Worm (Caenorhabditis elegans): Measurements from ENCODE around the gene F35C5.3.

F35C5.3 gene

DNA sequence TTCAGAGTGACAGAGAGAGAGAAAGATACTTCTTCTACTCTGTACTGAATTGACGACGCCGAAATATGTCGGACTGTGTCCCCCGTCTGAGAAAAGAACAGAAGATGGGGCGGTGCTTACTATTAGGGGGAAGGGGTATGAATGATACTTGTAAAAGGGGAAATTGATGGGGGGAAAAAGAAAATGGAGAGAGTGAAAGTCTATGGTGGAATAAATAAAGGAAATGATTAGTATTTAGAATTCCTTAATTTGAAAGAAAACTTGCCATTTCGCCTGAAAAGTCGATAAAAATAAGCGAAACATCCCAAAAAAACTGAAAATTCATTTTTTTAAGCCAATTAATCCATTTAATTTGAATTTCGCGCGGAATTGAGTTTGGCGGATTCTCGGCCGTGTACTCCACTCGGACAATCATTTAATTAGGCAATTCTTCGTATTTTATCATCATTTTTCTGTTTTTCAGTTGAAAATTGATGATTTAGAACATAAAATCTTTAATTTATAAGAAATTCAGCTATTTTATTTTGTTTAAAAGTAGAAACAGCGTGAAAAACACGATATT is 26.0 kb downstream of the F35C5.3 start, which contains the start of gene F35C5.12 (continued):
- TF ChIP-seq dsc-1 (tag; optimal IDR thresholded peaks at IDR 0.05): peak; percentile 82
- TF ChIP-seq snpc-4 (tag; optimal IDR thresholded peaks at IDR 0.05): peak; percentile 17
- TF ChIP-seq xbp-1 (tag; optimal IDR thresholded peaks at IDR 0.05): peak; percentile 59
- no peak for TF ChIP-seq ceh-63 (GFP tag; optimal IDR thresholded peaks at IDR 0.05)
- no peak for TF ChIP-seq mef-2 (tag; optimal IDR thresholded peaks at IDR 0.05)
- no peak for TF ChIP-seq hpl-2 (GFP tag; optimal IDR thresholded peaks at IDR 0.05)
- no peak for TF ChIP-seq aha-1 (tag; optimal IDR thresholded peaks at IDR 0.05)
- TF ChIP-seq nhr-47 (tag; optimal IDR thresholded peaks at IDR 0.05): peak; percentile 65
- peak; percentile 78 for TF ChIP-seq nhr-90 (tag; optimal IDR thresholded peaks at IDR 0.05; ENCODE audit: poor library complexity)
- TF ChIP-seq fkh-10 (GFP tag; optimal IDR thresholded peaks at IDR 0.05): no peak
- TF ChIP-seq ces-1 (GFP tag; optimal IDR thresholded peaks at IDR 0.05): no peak
- no peak for TF ChIP-seq nhr-12 (tag; optimal IDR thresholded peaks at IDR 0.05)
- TF ChIP-seq ceh-82 (tag; optimal IDR thresholded peaks at IDR 0.05): peak in 1 of 3 experiments; percentile 29
- peak; percentile 22 for TF ChIP-seq elt-2 (tag; optimal IDR thresholded peaks at IDR 0.05)
- TF ChIP-seq ztf-11 (tag; optimal IDR thresholded peaks at IDR 0.05): peak in 1 of 2 experiments; percentile 74
- TF ChIP-seq egl-27 (tag; optimal IDR thresholded peaks at IDR 0.05): no peak
- no peak for TF ChIP-seq zip-4 (GFP tag; optimal IDR thresholded peaks at IDR 0.05)
- TF ChIP-seq lin-14 (GFP tag; optimal IDR thresholded peaks at IDR 0.05): no peak
- no peak for TF ChIP-seq lin-39 (tag; optimal IDR thresholded peaks at IDR 0.05)
- peak; percentile 58 for TF ChIP-seq nhr-20 (tag; optimal IDR thresholded peaks at IDR 0.05)
- TF ChIP-seq fkh-4 (tag; optimal IDR thresholded peaks at IDR 0.05; ENCODE audit: borderline replicate concordance): peak; percentile 74
- TF ChIP-seq lir-3 (tag; optimal IDR thresholded peaks at IDR 0.05; ENCODE audit: poor library complexity): peak; percentile 79
- TF ChIP-seq vab-15 (tag; optimal IDR thresholded peaks at IDR 0.05): no peak
- no peak for TF ChIP-seq nhr-76 (tag; optimal IDR thresholded peaks at IDR 0.05)
- TF ChIP-seq unc-30 (tag; optimal IDR thresholded peaks at IDR 0.05): no peak
- no peak for TF ChIP-seq unc-130 (tag; optimal IDR thresholded peaks at IDR 0.05)
- no peak for TF ChIP-seq efl-3 (GFP tag; optimal IDR thresholded peaks at IDR 0.05)
- TF ChIP-seq fos-1 (tag; optimal IDR thresholded peaks at IDR 0.05): no peak
- TF ChIP-seq nhr-237 (tag; optimal IDR thresholded peaks at IDR 0.05): no peak
- no peak for TF ChIP-seq nhr-84 (tag; optimal IDR thresholded peaks at IDR 0.05)
- no peak for TF ChIP-seq lin-15B (tag; optimal IDR thresholded peaks at IDR 0.05)
- peak; percentile 22 for TF ChIP-seq skn-1 (tag; optimal IDR thresholded peaks at IDR 0.05)
- TF ChIP-seq aly-2 (tag; optimal IDR thresholded peaks at IDR 0.05): no peak
- peak; percentile 33 for TF ChIP-seq ceh-8 (GFP tag; optimal IDR thresholded peaks at IDR 0.05)
- no peak for TF ChIP-seq ztf-4 (tag; optimal IDR thresholded peaks at IDR 0.05)
- TF ChIP-seq alr-1 (tag; optimal IDR thresholded peaks at IDR 0.05; ENCODE audit: borderline replicate concordance): no peak
- TF ChIP-seq dpl-1 (GFP tag; optimal IDR thresholded peaks at IDR 0.05): peak; percentile 87 to 92 (median 90)
- TF ChIP-seq sup-37 (GFP tag; optimal IDR thresholded peaks at IDR 0.05): no peak
- no peak for TF ChIP-seq pag-3 (tag; optimal IDR thresholded peaks at IDR 0.05; ENCODE audit: borderline replicate concordance, insufficient read depth)

DNA sequence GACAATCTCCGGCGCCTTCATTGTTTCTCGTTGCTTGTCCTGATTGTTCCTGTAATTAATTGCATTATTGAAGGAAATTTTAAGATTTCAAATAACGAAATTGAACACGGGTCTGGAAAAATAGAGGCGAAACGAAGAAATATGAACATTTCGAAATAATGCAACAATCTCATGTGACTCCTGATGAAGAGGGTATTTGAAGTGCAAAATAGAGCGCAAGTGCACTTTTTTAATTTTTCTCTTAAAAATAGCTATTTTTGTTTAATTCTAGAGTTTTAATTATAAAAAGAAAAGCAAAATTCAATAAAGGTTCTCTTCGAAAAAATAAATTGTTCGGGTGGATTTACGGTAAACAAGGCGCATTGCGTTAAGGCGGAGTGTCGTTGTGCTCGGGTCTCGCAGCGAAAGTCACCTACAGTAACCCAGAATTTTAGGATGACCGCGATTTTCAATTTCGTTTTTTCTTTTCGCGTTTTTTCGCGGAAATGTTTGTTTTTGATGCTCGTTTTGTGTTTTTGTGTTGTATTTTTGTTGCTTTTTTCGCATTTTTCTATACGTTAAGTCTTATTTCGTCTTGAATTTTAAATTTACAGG is 30.5 kb downstream of the F35C5.3 start, which contains the start of the genes F58G1.2 and wago-4:
Gene F58G1.2, minus strand, starts transcription at position 51 of the 594 bp plus-strand sequence.
Gene wago-4, plus strand, starts transcription at position 592 of the 594 bp plus-strand sequence.
- TF ChIP-seq fkh-4 (tag; optimal IDR thresholded peaks at IDR 0.05; ENCODE audit: borderline replicate concordance) (no peak), grh-1 (GFP tag; IDR thresholded peaks at IDR 0.05) (no peak), zag-1 (tag; optimal IDR thresholded peaks at IDR 0.05) (no peak), ceh-63 (GFP tag; optimal IDR thresholded peaks at IDR 0.05) (no peak), mdl-1 (tag; optimal IDR thresholded peaks at IDR 0.05) (no peak), dpl-1 (GFP tag; optimal IDR thresholded peaks at IDR 0.05) (peak; percentile 23 to 70 (median 41)), C16A3.4 (tag; optimal IDR thresholded peaks at IDR 0.05) (no peak), elt-3 (tag; optimal IDR thresholded peaks at IDR 0.05) (no peak), ceh-8 (GFP tag; optimal IDR thresholded peaks at IDR 0.05) (no peak), nhr-77 (tag; optimal IDR thresholded peaks at IDR 0.05) (no peak), skn-1 (tag; optimal IDR thresholded peaks at IDR 0.05) (peak; percentile 35), pag-3 (tag; optimal IDR thresholded peaks at IDR 0.05; ENCODE audit: borderline replicate concordance, insufficient read depth) (no peak), fkh-10 (GFP tag; optimal IDR thresholded peaks at IDR 0.05) (no peak), lin-13 (GFP tag; optimal IDR thresholded peaks at IDR 0.05) (peak; percentile 14), efl-1 (optimal IDR thresholded peaks at IDR 0.05) (peak; percentile 56 to 58), efl-1 (GFP tag; optimal IDR thresholded peaks at IDR 0.05 in 1 of 2) (peak; percentile 71 to 91), nhr-85 (tag) (peak; percentile 68), C34B4.2 (tag; optimal IDR thresholded peaks at IDR 0.05) (no peak), isw-1 (GFP tag; IDR thresholded peaks at IDR 0.05) (0 out of 2 replicates have a peak, but pooled peaks have one; percentile 3)
